Fruit fly (Drosophila melanogaster): ENCODE measurements around the gene Nepl17.

DNA sequence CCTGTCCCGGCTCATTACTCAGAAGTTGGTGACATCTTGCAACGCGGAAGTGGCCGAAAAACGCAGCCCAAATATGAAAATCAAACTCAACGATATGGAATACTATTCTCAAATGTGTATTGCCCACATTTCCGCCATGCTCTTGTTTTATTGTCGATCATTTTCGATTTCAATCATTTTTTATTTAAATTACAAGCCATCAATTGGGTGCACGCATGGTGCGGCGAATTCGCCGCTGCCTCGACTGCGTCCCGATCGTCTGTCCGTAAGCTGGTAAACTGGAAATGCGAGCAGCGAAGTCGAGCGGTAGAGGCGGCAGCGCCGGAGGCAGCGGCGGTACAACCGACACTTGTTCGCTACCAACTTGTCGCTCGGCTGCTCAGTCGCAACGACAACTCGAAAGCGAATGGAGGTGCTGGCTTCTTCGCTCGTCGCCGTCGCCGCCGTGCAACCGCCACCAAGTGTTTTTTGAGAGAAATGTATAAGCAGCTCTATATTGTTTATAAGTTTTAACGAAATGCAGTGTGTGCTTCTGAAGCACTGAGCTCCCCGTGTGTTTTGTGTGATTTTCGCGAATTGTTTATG lies 18.9 kb downstream of the Nepl17 start:
- no peak for TF ChIP-seq cnc (optimal IDR thresholded peaks at IDR 0.05)
- TF ChIP-seq Hr96 (GFP tag; optimal IDR thresholded peaks at IDR 0.05), result no peak
- no peak for TF ChIP-seq CG14711 (tag; optimal IDR thresholded peaks at IDR 0.05)

Data from whole organism, adult.